Worm (Caenorhabditis elegans) whole organism, L1 larva: ENCODE data around the gene cee-1.

Experiments used
- C04F5.9 ChIP-seq: sonication (generic microtip); optimal IDR thresholded peaks from 2 replicates; lab custom pipeline; 2016; ENCODE audit warnings: missing genetic modification characterization, missing compliant biosample characterization
- C16A3.4 ChIP-seq: fragments of 150-350 bp; optimal IDR thresholded peaks from 2 replicates; lab custom pipeline; 2014; ENCODE audit warnings: missing biosample characterization, missing genetic modification characterization
- C34B4.2 ChIP-seq: sonication (generic microtip); optimal IDR thresholded peaks from 2 replicates; lab custom pipeline; 2017; ENCODE audit warnings: mild to moderate bottlenecking, missing genetic modification characterization, missing compliant biosample characterization
- F16B12.6 ChIP-seq: fragments of 150-350 bp; optimal IDR thresholded peaks from 2 replicates; lab custom pipeline; 2014; ENCODE audit warnings: missing biosample characterization, missing genetic modification characterization
- aha-1 ChIP-seq: fragments of 150-350 bp; optimal IDR thresholded peaks from 2 replicates; lab custom pipeline; 2014; ENCODE audit warnings: missing biosample characterization, missing genetic modification characterization
- alr-1 ChIP-seq: fragments of 200-800 bp; sonication (Bioruptor generic); optimal IDR thresholded peaks from 2 replicates; lab custom pipeline; 2018; ENCODE audit warnings: borderline replicate concordance, mild to moderate bottlenecking, missing genetic modification characterization, missing compliant biosample characterization
- aly-2 ChIP-seq: fragments of 150-350 bp; optimal IDR thresholded peaks from 2 replicates; lab custom pipeline; 2014; ENCODE audit warnings: missing biosample characterization, missing genetic modification characterization
- ama-1 ChIP-seq: fragments of 150-350 bp; optimal IDR thresholded peaks from 2 replicates; lab custom pipeline; 2014
- ceh-90 ChIP-seq: sonication (generic microtip); optimal IDR thresholded peaks from 2 replicates; lab custom pipeline; 2016; ENCODE audit warnings: missing genetic modification characterization, missing compliant biosample characterization
- ces-1 ChIP-seq: fragments of 150-350 bp; optimal IDR thresholded peaks from 2 replicates; lab custom pipeline; 2014; ENCODE audit warnings: missing biosample characterization, missing genetic modification reagents, missing genetic modification characterization
- dpl-1 ChIP-seq, 3 experiments: fragments of 150-350 bp in 2 of 3; sonication (generic microtip) in 1 of 3; optimal IDR thresholded peaks; 2 replicates each; lab custom pipeline; 2014 to 2017; ENCODE audit warnings: missing biosample characterization in 3 of 3, missing genetic modification characterization in 3 of 3, missing genetic modification reagents in 3 of 3
- efl-3 ChIP-seq: fragments of 200-800 bp; sonication (Bioruptor generic); optimal IDR thresholded peaks from 2 replicates; lab custom pipeline; 2018; ENCODE audit warnings: mild to moderate bottlenecking, missing genetic modification characterization, missing compliant biosample characterization
- egl-13 ChIP-seq: sonication (generic microtip); optimal IDR thresholded peaks from 2 replicates; lab custom pipeline; 2016; ENCODE audit warnings: missing genotype, missing genetic modification reagents, missing genetic modification characterization, missing compliant biosample characterization
- egl-27 ChIP-seq, 2 experiments: fragments of 150-350 bp in 1 of 2; sonication (generic microtip); optimal IDR thresholded peaks; 3 replicates each; lab custom pipeline; 2017 to 2018; ENCODE audit warnings: missing biosample characterization in 2 of 2, missing genetic modification characterization in 2 of 2, missing genetic modification reagents in 2 of 2
- elt-2 ChIP-seq: sonication (generic microtip); optimal IDR thresholded peaks from 2 replicates; lab custom pipeline; 2016; ENCODE audit warnings: missing genetic modification characterization, mild to moderate bottlenecking, inconsistent platforms, missing compliant biosample characterization, missing genetic modification reagents
- elt-3 ChIP-seq, 6 experiments: fragments of 150-350 bp in 1 of 6; sonication (generic microtip); optimal IDR thresholded peaks; 2 replicates each; lab custom pipeline; 2017 to 2018; ENCODE audit warnings: missing biosample characterization in 6 of 6, missing genetic modification characterization in 6 of 6, inconsistent platforms in 1 of 6
- fkh-10 ChIP-seq: sonication (generic microtip); optimal IDR thresholded peaks from 2 replicates; lab custom pipeline; 2017; ENCODE audit warnings: missing biosample characterization, missing genetic modification reagents, missing genetic modification characterization
- fkh-8 ChIP-seq: sonication (generic microtip); optimal IDR thresholded peaks from 2 replicates; lab custom pipeline; 2016; ENCODE audit warnings: mild to moderate bottlenecking, missing genetic modification characterization, missing compliant biosample characterization
- grh-1 ChIP-seq: fragments of 200-800 bp; sonication (Bioruptor generic); IDR thresholded peaks from 2 replicates; pipeline ENCODE4 v1.3.6; 2022; ENCODE audit warnings: missing genetic modification reagents, missing genetic modification characterization, missing compliant biosample characterization
- hlh-17 ChIP-seq: fragments of 200-800 bp; sonication (Bioruptor generic); optimal IDR thresholded peaks from 2 replicates; lab custom pipeline; 2018; ENCODE audit warnings: missing genetic modification characterization, mild to moderate bottlenecking, missing compliant biosample characterization, moderate library complexity, borderline replicate concordance
- hlh-4 ChIP-seq: sonication (generic microtip); optimal IDR thresholded peaks from 2 replicates; lab custom pipeline; 2016; ENCODE audit warnings: mild to moderate bottlenecking, missing genetic modification characterization, missing compliant biosample characterization
- isw-1 ChIP-seq: fragments of 200-800 bp; sonication (Bioruptor generic); IDR thresholded peaks from 2 replicates; pipeline ENCODE4 v1.3.6; 2022; ENCODE audit warnings: missing genetic modification characterization, missing compliant biosample characterization
- lin-13 ChIP-seq: fragments of 150-350 bp; optimal IDR thresholded peaks from 2 replicates; lab custom pipeline; 2014; ENCODE audit warnings: missing biosample characterization, missing genetic modification reagents, missing genetic modification characterization
- lin-14 ChIP-seq: fragments of 200-800 bp; sonication (Bioruptor generic); optimal IDR thresholded peaks from 2 replicates; lab custom pipeline; 2018; ENCODE audit warnings: mild to moderate bottlenecking, missing genetic modification characterization, moderate library complexity, missing compliant biosample characterization
- lin-35 ChIP-seq, 2 experiments: fragments of 150-350 bp; optimal IDR thresholded peaks; 2 replicates each; lab custom pipeline; 2014; ENCODE audit warnings: missing biosample characterization in 2 of 2, missing genetic modification characterization in 2 of 2, missing genetic modification reagents in 2 of 2
- lin-39 ChIP-seq: fragments of 150-350 bp; optimal IDR thresholded peaks from 2 replicates; lab custom pipeline; 2014; ENCODE audit warnings: missing biosample characterization, missing genetic modification reagents, missing genetic modification characterization
- lir-3 ChIP-seq: sonication (generic microtip); optimal IDR thresholded peaks from 2 replicates; lab custom pipeline; 2016; ENCODE audit warnings: mild to moderate bottlenecking, missing genetic modification characterization, moderate library complexity, missing compliant biosample characterization; ENCODE audit not compliant: poor library complexity
- lsy-2 ChIP-seq, 2 experiments: fragments of 150-350 bp; optimal IDR thresholded peaks; 2 replicates each; lab custom pipeline; 2014; ENCODE audit warnings: missing biosample characterization in 2 of 2, missing genetic modification characterization in 2 of 2
- mef-2 ChIP-seq: fragments of 150-350 bp; optimal IDR thresholded peaks from 2 replicates; lab custom pipeline; 2014; ENCODE audit warnings: missing biosample characterization, missing genetic modification characterization
- nhr-11 ChIP-seq: fragments of 150-350 bp; optimal IDR thresholded peaks from 2 replicates; lab custom pipeline; 2014; ENCODE audit warnings: missing biosample characterization, missing genetic modification characterization
- nhr-20 ChIP-seq: sonication (generic microtip); optimal IDR thresholded peaks from 2 replicates; lab custom pipeline; 2016; ENCODE audit warnings: mild to moderate bottlenecking, missing genetic modification characterization, missing compliant biosample characterization
- nhr-237 ChIP-seq: fragments of 150-350 bp; optimal IDR thresholded peaks from 2 replicates; lab custom pipeline; 2014; ENCODE audit warnings: missing biosample characterization, missing genetic modification characterization
- nhr-47 ChIP-seq: sonication (generic microtip); optimal IDR thresholded peaks from 2 replicates; lab custom pipeline; 2016; ENCODE audit warnings: mild to moderate bottlenecking, missing genetic modification characterization, moderate library complexity, missing compliant biosample characterization
- nhr-71 ChIP-seq: sonication (generic microtip); optimal IDR thresholded peaks from 2 replicates; lab custom pipeline; 2016; ENCODE audit warnings: mild to moderate bottlenecking, missing genetic modification characterization, moderate library complexity, missing compliant biosample characterization
- nhr-76 ChIP-seq: sonication (generic microtip); optimal IDR thresholded peaks from 2 replicates; lab custom pipeline; 2017; ENCODE audit warnings: missing biosample characterization, missing genetic modification characterization
- nhr-77 ChIP-seq: fragments of 150-350 bp; optimal IDR thresholded peaks from 2 replicates; lab custom pipeline; 2014; ENCODE audit warnings: missing biosample characterization, missing genetic modification characterization
- nhr-84 ChIP-seq: sonication (generic microtip); optimal IDR thresholded peaks from 2 replicates; lab custom pipeline; 2017; ENCODE audit warnings: missing biosample characterization, missing genetic modification characterization
- nhr-90 ChIP-seq: sonication (generic microtip); optimal IDR thresholded peaks from 2 replicates; lab custom pipeline; 2016; ENCODE audit warnings: mild to moderate bottlenecking, missing genetic modification characterization, missing compliant biosample characterization; ENCODE audit not compliant: poor library complexity
- pax-3 ChIP-seq: fragments of 200-800 bp; sonication (Bioruptor generic); optimal IDR thresholded peaks from 2 replicates; lab custom pipeline; 2018; ENCODE audit warnings: mild to moderate bottlenecking, missing genetic modification characterization, moderate library complexity, missing compliant biosample characterization
- pqm-1 ChIP-seq: sonication (generic microtip); optimal IDR thresholded peaks from 3 replicates; lab custom pipeline; 2017; ENCODE audit warnings: missing biosample characterization, missing genetic modification characterization
- snpc-4 ChIP-seq: fragments of 150-350 bp; optimal IDR thresholded peaks from 2 replicates; lab custom pipeline; 2014; ENCODE audit warnings: missing biosample characterization, missing genetic modification characterization
- snu-23 ChIP-seq: sonication (generic microtip); optimal IDR thresholded peaks from 2 replicates; lab custom pipeline; 2016; ENCODE audit warnings: missing genetic modification characterization, missing compliant biosample characterization
- sox-4 ChIP-seq: sonication (generic microtip); optimal IDR thresholded peaks from 2 replicates; lab custom pipeline; 2016; ENCODE audit warnings: missing genetic modification characterization, missing compliant biosample characterization
- sptf-1 ChIP-seq: fragments of 150-350 bp; optimal IDR thresholded peaks from 2 replicates; lab custom pipeline; 2014; ENCODE audit warnings: missing biosample characterization, missing genetic modification characterization
- swsn-7 ChIP-seq: sonication (generic microtip); optimal IDR thresholded peaks from 2 replicates; lab custom pipeline; 2016; ENCODE audit warnings: missing genetic modification characterization, missing compliant biosample characterization
- tbx-2 ChIP-seq: sonication (generic microtip); optimal IDR thresholded peaks from 2 replicates; lab custom pipeline; 2016; ENCODE audit warnings: missing genetic modification characterization, missing compliant biosample characterization
- unc-62 ChIP-seq: fragments of 150-350 bp; optimal IDR thresholded peaks from 2 replicates; lab custom pipeline; 2014; ENCODE audit warnings: missing biosample characterization, missing genetic modification reagents, missing genetic modification characterization
- unc-86 ChIP-seq: sonication (generic microtip); optimal IDR thresholded peaks from 2 replicates; lab custom pipeline; 2016; ENCODE audit warnings: missing genetic modification characterization, missing compliant biosample characterization
- unc-98 ChIP-seq: fragments of 200-800 bp; sonication (Bioruptor generic); IDR thresholded peaks from 2 replicates; pipeline ENCODE4 v1.3.6; 2022; ENCODE audit warnings: missing genetic modification characterization, missing compliant biosample characterization
- xbp-1 ChIP-seq: sonication (generic microtip); optimal IDR thresholded peaks from 2 replicates; lab custom pipeline; 2016; ENCODE audit warnings: missing genetic modification characterization, missing compliant biosample characterization
- zag-1 ChIP-seq: fragments of 150-350 bp; optimal IDR thresholded peaks from 2 replicates; lab custom pipeline; 2014; ENCODE audit warnings: missing biosample characterization, missing genetic modification characterization
- ztf-11 ChIP-seq, 2 experiments: sonication (generic microtip); optimal IDR thresholded peaks; 2 replicates each; lab custom pipeline; 2016 to 2017; ENCODE audit warnings: missing genetic modification characterization in 2 of 2, missing biosample characterization in 1 of 2, missing compliant biosample characterization in 1 of 2
- ztf-4 ChIP-seq: fragments of 150-350 bp; optimal IDR thresholded peaks from 2 replicates; lab custom pipeline; 2014; ENCODE audit warnings: missing biosample characterization, missing genetic modification characterization

The cee-1 gene

DNA sequence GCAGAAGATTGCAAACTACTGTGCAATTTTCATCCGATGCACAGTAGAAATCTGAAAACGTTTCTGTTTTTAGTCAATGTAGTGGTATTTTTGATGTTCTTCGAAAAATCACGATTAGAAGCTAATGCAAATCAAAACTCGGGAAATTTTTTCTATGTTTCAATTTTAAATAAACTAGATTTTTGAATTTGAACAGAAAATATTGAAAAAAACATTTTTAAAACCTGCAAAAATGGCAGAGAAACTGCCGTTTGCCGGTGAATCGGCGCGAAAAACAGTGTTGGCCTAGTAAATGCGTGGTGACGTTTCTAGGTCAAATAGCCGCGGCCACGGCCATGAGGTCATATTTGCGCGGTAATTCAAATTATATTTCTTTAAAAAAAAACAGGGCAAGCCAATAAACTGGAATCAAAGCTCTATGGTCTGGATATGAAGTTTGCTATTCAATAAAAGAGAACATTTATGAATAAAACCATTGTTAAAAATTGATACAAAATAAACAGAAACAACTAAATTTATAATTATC is 17.7 kb downstream of the cee-1 start, which contains the start of gene set-2:
TSS of gene set-2 (minus strand) at position 51 of the 526 bp plus-strand sequence.
- TF ChIP-seq swsn-7, result peak; percentile 54
- TF ChIP-seq nhr-71, result peak; percentile 84
- peak; percentile 87 to 93 (median 92) for TF ChIP-seq dpl-1 (GFP tag; optimal IDR thresholded peaks at IDR 0.05; lab: Kevin White, UChicago)
- TF ChIP-seq ztf-4 (tag; lab: Kevin White, UChicago), result no peak
- TF ChIP-seq unc-86, result peak; percentile 25
- peak; percentile 70 for TF ChIP-seq sox-4 (tag; lab: Kevin White, UChicago)
- no peak for TF ChIP-seq aha-1 (tag; lab: Kevin White, UChicago)
- peak; percentile 62 for TF ChIP-seq fkh-8 (tag; lab: Kevin White, UChicago)
- peak; percentile 63 for TF ChIP-seq lin-14
- TF ChIP-seq efl-3 (GFP tag; lab: Kevin White, UChicago), result no peak
- TF ChIP-seq C04F5.9 (tag; lab: Kevin White, UChicago), result peak; percentile 47
- no peak for TF ChIP-seq C34B4.2 (tag; lab: Kevin White, UChicago)
- peak; percentile 78 for TF ChIP-seq pax-3 (tag; lab: Kevin White, UChicago)
- peak; percentile 54 for TF ChIP-seq F16B12.6 (tag; lab: Kevin White, UChicago)
- no peak for TF ChIP-seq lin-39 (tag; lab: Kevin White, UChicago)
- TF ChIP-seq snu-23 (GFP tag; lab: Kevin White, UChicago), result peak; percentile 74
- peak; percentile 1 for TF ChIP-seq elt-2
- TF ChIP-seq grh-1, result no peak
- TF ChIP-seq pqm-1, result no peak
- TF ChIP-seq unc-98 (GFP tag; lab: Robert Waterston, UW), result peak; percentile 81
- TF ChIP-seq nhr-20 (tag; lab: Kevin White, UChicago), result peak; percentile 65
- TF ChIP-seq mef-2 (tag; lab: Kevin White, UChicago), result no peak
- TF ChIP-seq egl-13, result peak; percentile 73
- peak; percentile 75 for TF ChIP-seq xbp-1 (tag; lab: Kevin White, UChicago)
- TF ChIP-seq nhr-11 (tag; lab: Kevin White, UChicago), result no peak
- no peak for TF ChIP-seq hlh-4
- TF ChIP-seq zag-1, result no peak
- TF ChIP-seq sptf-1 (tag; lab: Kevin White, UChicago), result no peak
- peak; percentile 44 for TF ChIP-seq aly-2
- no peak for TF ChIP-seq nhr-76 (tag; lab: Kevin White, UChicago)
- TF ChIP-seq ceh-90 (tag; lab: Kevin White, UChicago), result peak; percentile 91
- peak; percentile 95 to 96 for TF ChIP-seq lin-35 (GFP tag; optimal IDR thresholded peaks at IDR 0.05; lab: Kevin White, UChicago)
- TF ChIP-seq ztf-11 (tag; optimal IDR thresholded peaks at IDR 0.05; lab: Kevin White, UChicago), result peak in 1 of 2 experiments; percentile 88
- TF ChIP-seq nhr-237, result no peak
- peak; percentile 62 to 76 for TF ChIP-seq lsy-2 (tag; optimal IDR thresholded peaks at IDR 0.05; lab: Kevin White, UChicago)
- no peak for TF ChIP-seq fkh-10 (GFP tag; lab: Kevin White, UChicago)
- peak; percentile 93 for TF ChIP-seq lir-3 (tag; lab: Kevin White, UChicago)
- peak; percentile 81 for TF ChIP-seq nhr-47 (tag; lab: Kevin White, UChicago)
- TF ChIP-seq ama-1 (lab: Kevin White, UChicago), result no peak
- no peak for TF ChIP-seq ces-1 (GFP tag; lab: Kevin White, UChicago)
- no peak for TF ChIP-seq hlh-17
- peak; percentile 39 for TF ChIP-seq lin-13
- TF ChIP-seq elt-3 (tag; optimal IDR thresholded peaks at IDR 0.05; lab: Kevin White, UChicago), result no peak
- peak; percentile 70 for TF ChIP-seq isw-1 (GFP tag; lab: Robert Waterston, UW)
- TF ChIP-seq unc-62 (GFP tag; lab: Kevin White, UChicago), result no peak
- TF ChIP-seq snpc-4 (tag; lab: Kevin White, UChicago), result peak; percentile 38
- TF ChIP-seq nhr-84 (tag; lab: Kevin White, UChicago), result no peak
- TF ChIP-seq C16A3.4 (tag; lab: Kevin White, UChicago), result peak; percentile 22
- TF ChIP-seq nhr-90 (tag; lab: Kevin White, UChicago), result peak; percentile 87
- TF ChIP-seq tbx-2 (tag; lab: Kevin White, UChicago), result peak; percentile 85
- no peak for TF ChIP-seq alr-1 (tag; lab: Kevin White, UChicago)
- peak; percentile 30 for TF ChIP-seq nhr-77 (tag; lab: Kevin White, UChicago)
- no peak for TF ChIP-seq egl-27 (tag; optimal IDR thresholded peaks at IDR 0.05; lab: Kevin White, UChicago)
